Worm (Caenorhabditis elegans): ENCODE data around the gene C24A8.6.

Gene C24A8.6

DNA sequence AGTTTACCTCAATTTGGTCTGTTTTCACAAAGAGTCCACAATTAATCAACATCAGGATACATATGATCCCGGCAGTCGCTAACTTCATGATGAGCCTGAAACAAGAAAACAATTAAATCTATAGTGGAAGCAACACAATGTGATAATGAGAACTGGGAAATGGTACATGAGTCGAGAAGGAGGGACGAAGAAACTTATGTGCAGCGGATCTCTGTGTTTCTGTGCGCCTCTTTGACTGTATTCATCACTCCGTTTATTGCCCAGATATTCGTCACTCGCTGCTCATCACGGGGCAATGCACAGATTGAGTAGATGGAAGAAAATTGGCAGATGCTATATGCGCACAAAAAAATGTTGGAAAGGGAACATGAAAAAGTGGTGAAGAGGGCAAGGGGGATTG is 34.0 kb upstream of the C24A8.6 start, which contains the start of gene R160.3:
R160.3 (minus strand) TSS at position 101 of the 400 bp plus-strand sequence.
- TF ChIP-seq ztf-11 (tag; optimal IDR thresholded peaks at IDR 0.05) (no peak), efl-3 (GFP tag; optimal IDR thresholded peaks at IDR 0.05) (no peak), ceh-90 (tag; optimal IDR thresholded peaks at IDR 0.05) (no peak), mdl-1 (tag; optimal IDR thresholded peaks at IDR 0.05) (no peak), nhr-237 (tag; optimal IDR thresholded peaks at IDR 0.05) (no peak), nhr-12 (tag; optimal IDR thresholded peaks at IDR 0.05) (no peak), nhr-19 (GFP tag; conservative IDR thresholded peaks at IDR 0.05) (no peak)

DNA sequence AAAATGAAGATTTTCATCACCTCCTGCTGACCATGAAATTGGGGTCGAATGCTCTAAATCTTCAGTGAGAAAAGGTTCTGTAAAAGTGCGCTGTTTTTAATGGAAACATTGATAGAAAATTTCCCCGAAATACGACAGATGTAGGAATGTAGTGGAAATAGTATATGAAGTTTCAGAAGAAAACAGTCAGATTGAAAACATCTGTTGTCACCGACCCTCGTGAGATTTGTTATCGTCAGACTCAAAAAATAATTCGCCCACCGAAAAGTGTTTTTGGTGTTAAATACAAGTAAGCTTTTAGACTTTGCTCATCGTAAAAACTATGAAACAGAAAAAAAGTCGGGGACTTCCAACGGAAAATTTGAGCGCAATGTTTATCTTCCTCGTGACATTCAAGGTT is 32.7 kb upstream of the C24A8.6 start, which contains the start of gene F14H12.8:
F14H12.8 (minus strand) TSS at position 101 of the 400 bp plus-strand sequence.
- TF ChIP-seq vab-15 (tag; optimal IDR thresholded peaks at IDR 0.05) (no peak), blmp-1 (tag; optimal IDR thresholded peaks at IDR 0.05) (no peak), nhr-11 (tag; optimal IDR thresholded peaks at IDR 0.05) (no peak), alr-1 (tag; optimal IDR thresholded peaks at IDR 0.05; ENCODE audit: borderline replicate concordance) (no peak), C16A3.4 (tag; optimal IDR thresholded peaks at IDR 0.05) (no peak)

DNA sequence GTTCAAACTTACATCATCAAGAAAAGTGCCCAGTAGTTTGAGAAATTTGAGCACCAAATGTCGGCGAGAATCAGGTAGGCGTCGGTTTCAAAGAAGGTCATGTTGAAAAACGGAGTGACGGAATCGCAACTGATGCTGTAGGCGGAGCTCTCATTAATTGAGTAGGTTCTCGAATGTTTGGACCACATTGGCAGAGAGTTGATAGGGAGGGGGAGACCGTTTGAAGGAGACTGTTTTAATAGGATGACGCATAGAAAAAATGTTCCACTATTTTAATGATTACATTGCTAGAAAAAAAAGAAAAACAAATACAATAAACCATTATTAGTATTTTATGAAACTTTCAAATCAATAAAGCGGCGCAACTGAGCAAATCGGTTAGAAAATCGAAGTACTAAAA is 31.0 kb upstream of the C24A8.6 start, which contains the start of gene F14H12.17:
F14H12.17 (minus strand) TSS at position 101 of the 400 bp plus-strand sequence.
- TF ChIP-seq lin-14 (GFP tag; optimal IDR thresholded peaks at IDR 0.05) (no peak), nhr-85 (tag) (no peak), alr-1 (tag; optimal IDR thresholded peaks at IDR 0.05; ENCODE audit: borderline replicate concordance) (no peak), C34B4.2 (tag; optimal IDR thresholded peaks at IDR 0.05) (no peak), aly-2 (tag; optimal IDR thresholded peaks at IDR 0.05) (no peak), unc-62 (GFP tag; optimal IDR thresholded peaks at IDR 0.05) (no peak), snu-23 (GFP tag; optimal IDR thresholded peaks at IDR 0.05) (no peak), nhr-90 (tag; optimal IDR thresholded peaks at IDR 0.05; ENCODE audit: poor library complexity) (no peak), nhr-19 (GFP tag; conservative IDR thresholded peaks at IDR 0.05) (no peak), nhr-12 (tag; optimal IDR thresholded peaks at IDR 0.05) (no peak), ztf-4 (tag; optimal IDR thresholded peaks at IDR 0.05) (no peak), ceh-90 (tag; optimal IDR thresholded peaks at IDR 0.05) (no peak), nhr-84 (tag; optimal IDR thresholded peaks at IDR 0.05) (no peak), zip-4 (GFP tag; optimal IDR thresholded peaks at IDR 0.05) (no peak), aha-1 (tag; optimal IDR thresholded peaks at IDR 0.05) (no peak), unc-98 (GFP tag; IDR thresholded peaks at IDR 0.05) (no peak), fos-1 (tag; optimal IDR thresholded peaks at IDR 0.05) (no peak), nhr-76 (tag; optimal IDR thresholded peaks at IDR 0.05) (no peak)

DNA sequence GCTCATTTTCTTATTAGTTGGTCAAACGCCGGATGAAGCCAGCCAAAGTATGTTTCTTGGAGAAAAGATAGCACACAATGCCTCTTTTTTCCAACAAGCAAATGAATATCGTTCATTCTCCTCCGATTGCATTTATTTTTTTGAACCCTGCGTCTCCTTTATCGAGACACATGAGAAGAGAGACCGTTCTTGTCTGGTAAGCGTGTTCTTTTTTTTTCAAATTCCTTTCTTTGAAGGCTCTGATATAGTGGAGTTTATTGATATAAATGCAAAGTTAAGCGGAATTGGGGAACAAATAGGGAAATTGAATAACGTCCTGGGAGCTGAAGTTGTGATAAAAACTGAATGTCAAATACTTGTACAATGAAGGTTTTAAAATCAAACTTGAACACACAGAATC is 30.3 kb upstream of the C24A8.6 start, which contains the start of gene F14H12.7:
F14H12.7 (minus strand) TSS at position 101 of the 400 bp plus-strand sequence.
- TF ChIP-seq C16A3.4 (tag; optimal IDR thresholded peaks at IDR 0.05): no peak
- TF ChIP-seq xbp-1 (tag; optimal IDR thresholded peaks at IDR 0.05): no peak
- TF ChIP-seq zag-1 (tag; optimal IDR thresholded peaks at IDR 0.05): no peak
- no peak for TF ChIP-seq tlp-1 (tag; optimal IDR thresholded peaks at IDR 0.05)
- no peak for TF ChIP-seq unc-30 (tag; optimal IDR thresholded peaks at IDR 0.05)
- no peak for TF ChIP-seq hlh-4 (tag; optimal IDR thresholded peaks at IDR 0.05)
- no peak for TF ChIP-seq ceh-8 (GFP tag; optimal IDR thresholded peaks at IDR 0.05)
- TF ChIP-seq jun-1 (tag; optimal IDR thresholded peaks at IDR 0.05): no peak
- TF ChIP-seq snu-23 (GFP tag; optimal IDR thresholded peaks at IDR 0.05): no peak
- TF ChIP-seq nhr-28 (tag; optimal IDR thresholded peaks at IDR 0.05): no peak

DNA sequence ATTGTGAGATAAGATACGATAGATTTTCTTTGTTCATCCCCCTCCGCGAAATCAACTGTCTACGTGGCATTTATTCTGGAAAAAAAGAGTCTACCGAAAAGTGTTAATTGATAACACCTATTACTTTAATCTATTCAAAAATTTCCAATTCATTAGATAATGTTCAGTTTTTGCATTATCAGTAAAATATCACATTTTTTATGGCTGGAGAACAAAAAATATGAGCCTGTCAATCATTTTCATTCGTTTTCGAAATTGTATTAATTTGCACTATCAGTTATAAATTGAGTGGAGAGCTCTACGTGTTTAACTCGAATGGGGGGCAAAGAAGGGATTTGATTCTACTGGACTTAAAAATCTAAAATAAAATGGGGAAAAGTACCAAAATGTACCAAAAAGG is 26.8 kb upstream of the C24A8.6 start:
- TF ChIP-seq nhr-11 (tag; optimal IDR thresholded peaks at IDR 0.05) (no peak), skn-1 (tag; optimal IDR thresholded peaks at IDR 0.05) (no peak), irx-1 (tag; optimal IDR thresholded peaks at IDR 0.05) (no peak), fkh-8 (tag; optimal IDR thresholded peaks at IDR 0.05) (no peak), zip-4 (GFP tag; optimal IDR thresholded peaks at IDR 0.05) (no peak), lin-35 (GFP tag; optimal IDR thresholded peaks at IDR 0.05) (no peak), sup-37 (GFP tag; optimal IDR thresholded peaks at IDR 0.05) (no peak), mab-9 (GFP tag; IDR thresholded peaks at IDR 0.05) (no peak), nhr-84 (tag; optimal IDR thresholded peaks at IDR 0.05) (no peak), sptf-1 (tag; optimal IDR thresholded peaks at IDR 0.05) (no peak)

Data from whole organism, L1 larva.